Fruit fly (Drosophila melanogaster): ENCODE results near the gene CG9775.

CG9775 gene

dm6 chr3R:4612570-4612969, 29.1 kb downstream of the CG9775 start, which contains the start of gene 5-HT2A:
Gene 5-HT2A, plus strand, starts transcription at chr3R:4612870.
- no peak for TF ChIP-seq ttk (optimal IDR thresholded peaks at IDR 0.05)
- no peak for TF ChIP-seq h (optimal IDR thresholded peaks at IDR 0.05)
- TF ChIP-seq psq (optimal IDR thresholded peaks at IDR 0.05): no peak
- TF ChIP-seq Myc (optimal IDR thresholded peaks at IDR 0.05): no peak
- TF ChIP-seq insv (optimal IDR thresholded peaks at IDR 0.05): no peak
- no peak for TF ChIP-seq Sin3A (optimal IDR thresholded peaks at IDR 0.05)

- TF ChIP-seq psq (optimal IDR thresholded peaks at IDR 0.05): no peak
- no peak for TF ChIP-seq h (optimal IDR thresholded peaks at IDR 0.05)
- no peak for TF ChIP-seq insv (optimal IDR thresholded peaks at IDR 0.05)
- TF ChIP-seq Myc (optimal IDR thresholded peaks at IDR 0.05): no peak
- TF ChIP-seq Sin3A (optimal IDR thresholded peaks at IDR 0.05): no peak
- TF ChIP-seq ttk (optimal IDR thresholded peaks at IDR 0.05): no peak
These were observed 39.6 kb downstream of the CG9775 start for dm6 chr3R:4601887-4602531.

- no peak for TF ChIP-seq Sin3A (optimal IDR thresholded peaks at IDR 0.05)
- no peak for TF ChIP-seq psq (optimal IDR thresholded peaks at IDR 0.05)
- no peak for TF ChIP-seq h (optimal IDR thresholded peaks at IDR 0.05)
- TF ChIP-seq ttk (optimal IDR thresholded peaks at IDR 0.05): no peak
- no peak for TF ChIP-seq insv (optimal IDR thresholded peaks at IDR 0.05)
- no peak for TF ChIP-seq Myc (optimal IDR thresholded peaks at IDR 0.05)
These were observed 42.0 kb downstream of the CG9775 start for dm6 chr3R:4599624-4600023.

Measured in Kc167 (cell line).